Worm (Caenorhabditis elegans) whole organism, L4 larva: ENCODE measurements around the gene cct-5.

ENCODE experiments used
- D1046.2 ChIP-seq: fragments of 200-800 bp; sonication (Bioruptor generic); IDR thresholded peaks from 2 replicates; pipeline ENCODE4 v1.3.6; 2022; ENCODE audit warnings: missing genetic modification characterization, missing compliant biosample characterization
- F26F4.8 ChIP-seq: fragments of 200-800 bp; sonication (Bioruptor generic); conservative IDR thresholded peaks from 2 replicates; pipeline ENCODE4 v1.3.6; 2022; ENCODE audit warnings: missing genetic modification characterization, missing compliant biosample characterization
- F49E8.2 ChIP-seq: sonication (generic microtip); optimal IDR thresholded peaks from 2 replicates; lab custom pipeline; 2016; ENCODE audit warnings: missing compliant biosample characterization, mild to moderate bottlenecking, missing genetic modification characterization, borderline replicate concordance
- Y48G9A.11 ChIP-seq: fragments of 200-800 bp; sonication (Bioruptor generic); IDR thresholded peaks from 2 replicates; pipeline ENCODE4 v1.3.6; 2022; ENCODE audit warnings: missing genetic modification reagents, missing genetic modification characterization, missing compliant biosample characterization
- Y5F2A.4 ChIP-seq: fragments of 200-800 bp; sonication (Bioruptor generic); optimal IDR thresholded peaks from 2 replicates; lab custom pipeline; 2018; ENCODE audit warnings: mild to moderate bottlenecking, missing genetic modification characterization, missing compliant biosample characterization
- Y75B8A.6 ChIP-seq: fragments of 200-800 bp; sonication (Bioruptor generic); IDR thresholded peaks from 2 replicates; pipeline ENCODE4 v1.3.6; 2022; ENCODE audit warnings: missing genetic modification reagents, missing genetic modification characterization, missing compliant biosample characterization
- ama-1 ChIP-seq: fragments of 150-350 bp; optimal IDR thresholded peaks from 2 replicates; lab custom pipeline; 2014; ENCODE audit warnings: inconsistent platforms, mixed read lengths
- arid-1 ChIP-seq: fragments of 200-800 bp; sonication (Bioruptor generic); conservative IDR thresholded peaks from 2 replicates; pipeline ENCODE4 v1.3.6; 2022; ENCODE audit warnings: missing genetic modification reagents, missing genetic modification characterization, missing compliant biosample characterization
- daf-12 ChIP-seq: fragments of 150-350 bp; optimal IDR thresholded peaks from 2 replicates; lab custom pipeline; 2014; ENCODE audit warnings: missing biosample characterization, missing genetic modification reagents, missing genetic modification characterization
- daf-16 ChIP-seq, 3 experiments: sonication (generic microtip); optimal IDR thresholded peaks; 2 replicates each; lab custom pipeline; 2016 to 2017; ENCODE audit warnings: missing genetic modification characterization in 3 of 3, missing genetic modification reagents in 3 of 3, mild to moderate bottlenecking in 2 of 3, missing compliant biosample characterization in 2 of 3, missing biosample characterization in 1 of 3, moderate library complexity in 1 of 3
- daf-19 ChIP-seq: fragments of 200-800 bp; sonication (Bioruptor generic); conservative IDR thresholded peaks from 2 replicates; pipeline ENCODE4 v1.3.6; 2022; ENCODE audit warnings: missing genetic modification characterization, missing compliant biosample characterization
- dmd-6 ChIP-seq: fragments of 200-800 bp; sonication (Bioruptor generic); IDR thresholded peaks from 2 replicates; pipeline ENCODE4 v1.3.6; 2022; ENCODE audit warnings: missing genetic modification reagents, missing genetic modification characterization, missing compliant biosample characterization
- dmd-8 ChIP-seq: fragments of 200-800 bp; sonication (Bioruptor generic); IDR thresholded peaks from 2 replicates; pipeline ENCODE4 v1.3.6; 2022; ENCODE audit warnings: missing genetic modification characterization, missing compliant biosample characterization
- dpl-1 ChIP-seq: fragments of 150-350 bp; optimal IDR thresholded peaks from 2 replicates; lab custom pipeline; 2014; ENCODE audit warnings: missing biosample characterization, missing genetic modification reagents, missing genetic modification characterization
- dve-1 ChIP-seq: sonication (generic microtip); optimal IDR thresholded peaks from 2 replicates; lab custom pipeline; 2017; ENCODE audit warnings: antibody characterized with exemption, mild to moderate bottlenecking, missing genetic modification characterization, missing compliant biosample characterization; ENCODE audit not compliant: insufficient read depth
- egl-43 ChIP-seq: fragments of 200-800 bp; sonication (Bioruptor generic); IDR thresholded peaks from 2 replicates; pipeline ENCODE4 v1.3.6; 2022; ENCODE audit warnings: missing genetic modification reagents, missing genetic modification characterization, missing compliant biosample characterization
- hif-1 ChIP-seq, 2 experiments: sonication (generic microtip); optimal IDR thresholded peaks; 2 replicates each; lab custom pipeline; 2016 to 2017; ENCODE audit warnings: missing compliant biosample characterization in 2 of 2, missing genetic modification characterization in 2 of 2, missing genetic modification reagents in 2 of 2, missing genotype in 2 of 2, mild to moderate bottlenecking in 1 of 2
- hlh-30 ChIP-seq: sonication (generic microtip); optimal IDR thresholded peaks from 2 replicates; lab custom pipeline; 2017; ENCODE audit warnings: antibody characterized with exemption, mild to moderate bottlenecking, missing genetic modification characterization, missing compliant biosample characterization; ENCODE audit not compliant: insufficient read depth
- lim-7 ChIP-seq: fragments of 200-800 bp; sonication (Bioruptor generic); IDR thresholded peaks from 2 replicates; pipeline ENCODE4 v1.3.6; 2022; ENCODE audit warnings: missing genetic modification characterization, missing compliant biosample characterization
- lin-38 ChIP-seq: fragments of 200-800 bp; sonication (Bioruptor generic); IDR thresholded peaks from 2 replicates; pipeline ENCODE4 v1.3.6; 2022; ENCODE audit warnings: missing genetic modification reagents, missing genetic modification characterization, missing compliant biosample characterization
- madf-5 ChIP-seq, 2 experiments: fragments of 200-800 bp; sonication (Bioruptor generic); IDR thresholded peaks; 2 replicates each; pipeline ENCODE4 v1.3.6; 2022; ENCODE audit warnings: missing compliant biosample characterization in 2 of 2, missing genetic modification characterization in 2 of 2
- mdl-1 ChIP-seq, 2 experiments: fragments of 150-350 bp in 1 of 2; sonication (generic microtip) in 1 of 2; optimal IDR thresholded peaks; 2 replicates each; lab custom pipeline; 2014 to 2017; ENCODE audit warnings: missing biosample characterization in 2 of 2, missing genetic modification characterization in 2 of 2
- mdt-29 ChIP-seq: fragments of 200-800 bp; sonication (Bioruptor generic); IDR thresholded peaks from 2 replicates; pipeline ENCODE4 v1.3.6; 2022; ENCODE audit warnings: missing genetic modification reagents, missing genetic modification characterization, missing compliant biosample characterization
- mes-2 ChIP-seq: sonication (generic microtip); optimal IDR thresholded peaks from 2 replicates; lab custom pipeline; 2016; ENCODE audit warnings: missing genotype, mild to moderate bottlenecking, missing genetic modification characterization, missing compliant biosample characterization; ENCODE audit not compliant: poor library complexity, severe bottlenecking
- nhr-102 ChIP-seq: sonication (generic microtip); optimal IDR thresholded peaks from 2 replicates; lab custom pipeline; 2016; ENCODE audit warnings: mild to moderate bottlenecking, missing genetic modification characterization, moderate library complexity, missing compliant biosample characterization
- nhr-41 ChIP-seq: fragments of 200-800 bp; sonication (Bioruptor generic); IDR thresholded peaks from 2 replicates; pipeline ENCODE4 v1.3.6; 2022; ENCODE audit warnings: missing genetic modification reagents, missing genetic modification characterization, missing compliant biosample characterization
- nhr-48 ChIP-seq: sonication (generic microtip); optimal IDR thresholded peaks from 2 replicates; lab custom pipeline; 2016; ENCODE audit warnings: mild to moderate bottlenecking, missing genetic modification characterization, missing compliant biosample characterization
- pha-4 ChIP-seq, 2 experiments: fragments of 150-350 bp in 1 of 2; fragments of 200-800 bp in 1 of 2; sonication (Bioruptor generic) in 1 of 2; IDR thresholded peaks in 1 of 2; optimal IDR thresholded peaks in 1 of 2; 2 replicates each; pipeline versions ENCODE4 v1.3.6 to Lab custom; 2014 to 2022; ENCODE audit warnings: missing genetic modification characterization in 2 of 2, missing genetic modification reagents in 2 of 2, missing biosample characterization in 1 of 2, missing compliant biosample characterization in 1 of 2
- php-3 ChIP-seq: fragments of 200-800 bp; sonication (Bioruptor generic); IDR thresholded peaks from 2 replicates; pipeline ENCODE4 v1.3.6; 2022; ENCODE audit warnings: missing genetic modification reagents, missing genetic modification characterization, missing compliant biosample characterization
- sdz-12 ChIP-seq: fragments of 200-800 bp; sonication (Bioruptor generic); optimal IDR thresholded peaks from 2 replicates; lab custom pipeline; 2018; ENCODE audit warnings: mild to moderate bottlenecking, missing genetic modification characterization, missing compliant biosample characterization
- snpc-1.2 ChIP-seq: fragments of 200-800 bp; sonication (Bioruptor generic); IDR thresholded peaks from 2 replicates; pipeline ENCODE4 v1.3.6; 2022; ENCODE audit warnings: missing genetic modification reagents, missing genetic modification characterization, missing compliant biosample characterization
- snpc-4 ChIP-seq: fragments of 150-350 bp; optimal IDR thresholded peaks from 2 replicates; lab custom pipeline; 2014; ENCODE audit warnings: missing biosample characterization, missing genetic modification characterization
- unc-130 ChIP-seq: sonication (generic microtip); optimal IDR thresholded peaks from 2 replicates; lab custom pipeline; 2016; ENCODE audit warnings: missing genetic modification reagents, missing genetic modification characterization, missing compliant biosample characterization
- unc-62 ChIP-seq, 3 experiments: fragments of 150-350 bp in 1 of 3; sonication (generic microtip); optimal IDR thresholded peaks in 2 of 3; peaks in 1 of 3; 1 replicate in 1 of 3; 2 replicates in 2 of 3; lab custom pipeline; 2014 to 2017; ENCODE audit warnings: missing biosample characterization in 3 of 3, missing genetic modification characterization in 3 of 3, missing genetic modification reagents in 3 of 3, missing genotype in 1 of 3
- vab-7 ChIP-seq: fragments of 200-800 bp; sonication (Bioruptor generic); IDR thresholded peaks from 2 replicates; pipeline ENCODE4 v1.3.6; 2022; ENCODE audit warnings: missing genetic modification reagents, missing genetic modification characterization, missing compliant biosample characterization
- zfp-2 ChIP-seq: sonication (generic microtip); optimal IDR thresholded peaks from 2 replicates; lab custom pipeline; 2016; ENCODE audit warnings: mild to moderate bottlenecking, missing genetic modification characterization, missing compliant biosample characterization
- zip-11 ChIP-seq: fragments of 200-800 bp; sonication (Bioruptor generic); IDR thresholded peaks from 2 replicates; pipeline ENCODE4 v1.3.6; 2022; ENCODE audit warnings: missing genetic modification characterization, missing compliant biosample characterization
- ztf-11 ChIP-seq: fragments of 150-350 bp; optimal IDR thresholded peaks from 2 replicates; lab custom pipeline; 2014; ENCODE audit warnings: missing biosample characterization, missing genetic modification characterization

The cct-5 gene

ce11 chrIII:4449893-4450579 lies 57.9 kb downstream of the cct-5 start, which contains the start of gene ceh-43 (continued):
- TF ChIP-seq unc-130 (GFP tag; lab: Kevin White, UChicago) (no peak), Y5F2A.4 (GFP tag; lab: Kevin White, UChicago) (peak; percentile 23), snpc-4 (tag; lab: Kevin White, UChicago) (no peak), mdl-1 (tag; optimal IDR thresholded peaks at IDR 0.05; lab: Kevin White, UChicago) (no peak), zfp-2 (tag; lab: Kevin White, UChicago) (no peak), daf-12 (tag; lab: Kevin White, UChicago) (no peak), sdz-12 (GFP tag; lab: Kevin White, UChicago) (no peak), Y48G9A.11 (GFP tag; lab: Robert Waterston, UW) (no peak)

DNA sequence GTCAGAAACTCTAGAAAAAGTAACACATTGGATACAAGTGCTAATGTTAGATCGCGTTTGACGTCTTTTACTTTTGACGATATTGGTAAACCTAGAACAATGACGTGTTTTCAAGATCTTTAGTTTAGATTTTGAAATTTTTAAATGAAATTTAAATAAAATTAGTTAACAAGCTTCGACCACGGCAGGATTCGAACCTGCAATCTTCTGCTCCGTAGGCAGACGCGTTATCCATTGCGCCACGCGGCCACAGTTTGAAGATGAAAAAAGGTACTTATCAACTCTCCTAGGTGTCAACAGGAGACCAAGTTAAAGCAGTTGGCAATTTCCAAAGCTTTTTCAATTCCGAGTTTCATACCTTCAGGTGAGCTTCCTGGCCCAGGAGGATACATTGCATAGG lies 58.6 kb downstream of the cct-5 start:
- TF ChIP-seq lim-7 (GFP tag; lab: Robert Waterston, UW) = peak; percentile 61; the same call in 1 of the 2 replicates
- peak; percentile 63 for TF ChIP-seq lin-38 (GFP tag; lab: Robert Waterston, UW)
- no peak for TF ChIP-seq ztf-11 (tag; lab: Kevin White, UChicago)
- TF ChIP-seq Y75B8A.6 = 0 out of 2 replicates have a peak, but pooled peaks have one; percentile 29
- peak; percentile 41; the same call in 1 of the 2 replicates for TF ChIP-seq pha-4 (GFP tag; IDR thresholded peaks at IDR 0.05; lab: Robert Waterston, UW)
- TF ChIP-seq pha-4 (tag; optimal IDR thresholded peaks at IDR 0.05; lab: Kevin White, UChicago) = no peak
- peak; percentile 32; the same call in 1 of the 2 replicates for TF ChIP-seq dmd-6 (GFP tag; lab: Robert Waterston, UW)
- 0 out of 2 replicates have a peak, but pooled peaks have one; percentile 60 for TF ChIP-seq dmd-8 (GFP tag; lab: Robert Waterston, UW)
- TF ChIP-seq unc-62 (GFP tag; optimal IDR thresholded peaks at IDR 0.05 in 1 of 2; lab: Kevin White, UChicago) = peak in 1 of 2 experiments; percentile 47
- no peak for TF ChIP-seq unc-62 (tag; optimal IDR thresholded peaks at IDR 0.05; lab: Kevin White, UChicago)
- no peak for TF ChIP-seq dpl-1 (GFP tag; lab: Kevin White, UChicago)
- TF ChIP-seq F26F4.8 (GFP tag; lab: Robert Waterston, UW) = 0 out of 2 replicates have a peak, but pooled peaks have one; percentile 28
- 0 out of 2 replicates have a peak, but pooled peaks have one; percentile 53 for TF ChIP-seq snpc-1.2 (GFP tag; lab: Robert Waterston, UW)
- TF ChIP-seq php-3 (GFP tag; lab: Robert Waterston, UW) = 0 out of 2 replicates have a peak, but pooled peaks have one; percentile 21
- TF ChIP-seq dve-1 (tag; lab: Kevin White, UChicago) = peak; percentile 44
- TF ChIP-seq hif-1 (tag; optimal IDR thresholded peaks at IDR 0.05; lab: Kevin White, UChicago) = no peak
- TF ChIP-seq vab-7 = peak; percentile 49; the same call in 1 of the 2 replicates
- TF ChIP-seq hlh-30 = peak; percentile 6
- peak; percentile 46; the same call in 1 of the 2 replicates for TF ChIP-seq daf-19
- 0 out of 2 replicates have a peak, but pooled peaks have one; percentile 41 for TF ChIP-seq egl-43
- 0 out of 2 replicates have a peak, but pooled peaks have one; percentile 70 for TF ChIP-seq D1046.2 (GFP tag; lab: Robert Waterston, UW)
- TF ChIP-seq daf-16 (GFP tag; optimal IDR thresholded peaks at IDR 0.05; lab: Kevin White, UChicago) = peak in 1 of 2 experiments; percentile 64
- TF ChIP-seq daf-16 (tag; optimal IDR thresholded peaks at IDR 0.05; lab: Kevin White, UChicago) = no peak
- TF ChIP-seq zfp-2 (tag; lab: Kevin White, UChicago) = no peak
- TF ChIP-seq arid-1 (GFP tag; lab: Robert Waterston, UW) = peak; percentile 71
- no peak for TF ChIP-seq nhr-41 (GFP tag; lab: Robert Waterston, UW)
- TF ChIP-seq nhr-102 (tag; lab: Kevin White, UChicago) = peak; percentile 26
- TF ChIP-seq unc-130 (GFP tag; lab: Kevin White, UChicago) = peak; percentile 51
- TF ChIP-seq zip-11 = no peak
- TF ChIP-seq mes-2 = peak; percentile 10
- peak; percentile 48 for TF ChIP-seq F49E8.2 (tag; lab: Kevin White, UChicago)
- TF ChIP-seq mdt-29 (GFP tag; lab: Robert Waterston, UW) = 0 out of 2 replicates have a peak, but pooled peaks have one; percentile 7
- peak; percentile 12 for TF ChIP-seq nhr-48
- no peak for TF ChIP-seq ama-1 (lab: Kevin White, UChicago)
- TF ChIP-seq madf-5 (GFP tag; IDR thresholded peaks at IDR 0.05; lab: Robert Waterston, UW) = 0 out of 4 replicates have a peak, but pooled peaks have one; percentile 6 to 28
